Fruit fly (Drosophila melanogaster): Measurements from ENCODE around the gene CG18178.

CG18178 gene

dm6 chr3L:9671372-9671771 lies 47.6 kb downstream of the CG18178 start (continued):
- no peak for TF ChIP-seq gfzf (GFP tag; optimal IDR thresholded peaks at IDR 0.05)
- TF ChIP-seq stc (GFP tag; IDR thresholded peaks at IDR 0.05) = no peak
- no peak for TF ChIP-seq mld (GFP tag; IDR thresholded peaks at IDR 0.05; ENCODE audit: partially characterized antibody)
- no peak for TF ChIP-seq Tbp (GFP tag; optimal IDR thresholded peaks at IDR 0.05)
- no peak for TF ChIP-seq psq (GFP tag; optimal IDR thresholded peaks at IDR 0.05)
- TF ChIP-seq Med (GFP tag) = no peak
- peak; percentile 83 for TF ChIP-seq sug (tag; optimal IDR thresholded peaks at IDR 0.05)
- no peak for TF ChIP-seq wek (GFP tag; optimal IDR thresholded peaks at IDR 0.05)
- no peak for TF ChIP-seq pum (GFP tag; optimal IDR thresholded peaks at IDR 0.05)
- TF ChIP-seq CG12071 (GFP tag; optimal IDR thresholded peaks at IDR 0.05) = no peak
- no peak for TF ChIP-seq CG8388 (GFP tag; optimal IDR thresholded peaks at IDR 0.05)
- no peak for TF ChIP-seq CG6689 (GFP tag; IDR thresholded peaks at IDR 0.05)
- no peak for TF ChIP-seq Lhr (GFP tag; optimal IDR thresholded peaks at IDR 0.05)
- peak; percentile 51; the same call in 1 of the 2 replicates for TF ChIP-seq Adf1 (GFP tag; IDR thresholded peaks at IDR 0.05)
- TF ChIP-seq CG6791 (GFP tag; IDR thresholded peaks at IDR 0.05; ENCODE audit: partially characterized antibody) = no peak
- TF ChIP-seq unpg (GFP tag; optimal IDR thresholded peaks at IDR 0.05) = no peak
- TF ChIP-seq croc (GFP tag; conservative IDR thresholded peaks at IDR 0.05) = no peak
- TF ChIP-seq bbx (GFP tag; IDR thresholded peaks at IDR 0.05; ENCODE audit: partially characterized antibody) = 0 out of 2 replicates have a peak, but pooled peaks have one; percentile 8
- no peak for TF ChIP-seq NK7.1 (GFP tag; optimal IDR thresholded peaks at IDR 0.05)
- no peak for TF ChIP-seq tgo (GFP tag; IDR thresholded peaks at IDR 0.05)
- TF ChIP-seq Dbx (GFP tag; IDR thresholded peaks at IDR 0.05) = 0 out of 3 replicates have a peak, but pooled peaks have one; percentile 10
- no peak for TF ChIP-seq nau (GFP tag; optimal IDR thresholded peaks at IDR 0.05)
- 0 out of 3 replicates have a peak, but pooled peaks have one; percentile 11 for TF ChIP-seq ci (GFP tag; IDR thresholded peaks at IDR 0.05)
- no peak for TF ChIP-seq fd96Cb (tag; optimal IDR thresholded peaks at IDR 0.05)
- TF ChIP-seq dimm (GFP tag; IDR thresholded peaks at IDR 0.05) = no peak
- TF ChIP-seq Hmx (GFP tag; optimal IDR thresholded peaks at IDR 0.05) = no peak
- no peak for TF ChIP-seq Gug (GFP tag; IDR thresholded peaks at IDR 0.05)
- TF ChIP-seq ara (GFP tag; IDR thresholded peaks at IDR 0.05) = no peak
- TF ChIP-seq Xbp1 (GFP tag; optimal IDR thresholded peaks at IDR 0.05) = no peak
- TF ChIP-seq gem (tag; optimal IDR thresholded peaks at IDR 0.05) = no peak
- no peak for TF ChIP-seq CG18476 (GFP tag; optimal IDR thresholded peaks at IDR 0.05)
- no peak for TF ChIP-seq CG3726 (GFP tag; IDR thresholded peaks at IDR 0.05)
- TF ChIP-seq CG9876 (GFP tag; optimal IDR thresholded peaks at IDR 0.05) = no peak
- no peak for TF ChIP-seq salm (tag; optimal IDR thresholded peaks at IDR 0.05)
- 0 out of 2 replicates have a peak, but pooled peaks have one; percentile 7 for TF ChIP-seq sob (GFP tag; IDR thresholded peaks at IDR 0.05)
- no peak for TF ChIP-seq CG17568 (GFP tag; optimal IDR thresholded peaks at IDR 0.05)
- no peak for TF ChIP-seq Scr (GFP tag; IDR thresholded peaks at IDR 0.05; ENCODE audit: partially characterized antibody)
- no peak for TF ChIP-seq CG11695 (GFP tag; IDR thresholded peaks at IDR 0.05)
- no peak for TF ChIP-seq CG14441 (GFP tag; IDR thresholded peaks at IDR 0.05)
- no peak for TF ChIP-seq esg (GFP tag; conservative IDR thresholded peaks at IDR 0.05)
- TF ChIP-seq CoRest (tag; optimal IDR thresholded peaks at IDR 0.05) = no peak
- no peak for TF ChIP-seq CG16863 (GFP tag; optimal IDR thresholded peaks at IDR 0.05)
- TF ChIP-seq CG1647 (GFP tag; optimal IDR thresholded peaks at IDR 0.05) = no peak
- TF ChIP-seq CTCF (GFP tag; optimal IDR thresholded peaks at IDR 0.05) = no peak
- no peak for TF ChIP-seq CG12219 (GFP tag; optimal IDR thresholded peaks at IDR 0.05)
- TF ChIP-seq CG15011 (GFP tag; optimal IDR thresholded peaks at IDR 0.05) = no peak
- no peak for TF ChIP-seq CG8089 (GFP tag; optimal IDR thresholded peaks at IDR 0.05)
- no peak for TF ChIP-seq gt (GFP tag; IDR thresholded peaks at IDR 0.05)
- TF ChIP-seq chif (GFP tag; optimal IDR thresholded peaks at IDR 0.05) = no peak
- no peak for TF ChIP-seq NfI (GFP tag; optimal IDR thresholded peaks at IDR 0.05)
- TF ChIP-seq bcd (GFP tag; optimal IDR thresholded peaks at IDR 0.05) = no peak
- TF ChIP-seq CG11247 (GFP tag; IDR thresholded peaks at IDR 0.05) = 0 out of 2 replicates have a peak, but pooled peaks have one; percentile 17

Data from whole organism, embryonic.